Fruit fly (Drosophila melanogaster) whole organism, embryonic: Measurements from ENCODE around the gene CG42553.

Source experiments
- Adf1 ChIP-seq: fragments of 200-800 bp; sonication (Bioruptor generic); IDR thresholded peaks from 2 replicates; pipeline ENCODE4 v1.3.6; 2022; ENCODE audit warnings: missing biosample characterization, missing genetic modification characterization
- B-H2 ChIP-seq: fragments of 200-800 bp; sonication (Bioruptor generic); optimal IDR thresholded peaks from 2 replicates; lab custom pipeline; 2018; ENCODE audit warnings: missing biosample characterization, mild to moderate bottlenecking, missing genetic modification characterization
- BEAF-32 ChIP-seq: fragments of 200-800 bp; sonication (Bioruptor generic); optimal IDR thresholded peaks from 3 replicates; lab custom pipeline; 2017; ENCODE audit warnings: missing biosample characterization, missing genetic modification characterization, mild to moderate bottlenecking, moderate library complexity, missing genetic modification reagents
- Bteb2 ChIP-seq: fragments of 200-800 bp; sonication (Bioruptor generic); optimal IDR thresholded peaks from 2 replicates; lab custom pipeline; 2016; ENCODE audit warnings: missing biosample characterization, missing genetic modification characterization
- CG11093 ChIP-seq: fragments of 200-800 bp; sonication (Bioruptor generic); IDR thresholded peaks from 3 replicates; pipeline ENCODE4 v1.3.6; 2022; ENCODE audit warnings: missing biosample characterization, missing genetic modification characterization
- CG11456 ChIP-seq: fragments of 200-800 bp; sonication (Bioruptor generic); IDR thresholded peaks from 3 replicates; pipeline ENCODE4 v1.3.6; 2022; ENCODE audit warnings: missing biosample characterization, missing genetic modification characterization
- CG11560 ChIP-seq: fragments of 200-800 bp; sonication (Bioruptor generic); IDR thresholded peaks from 3 replicates; pipeline ENCODE4 v1.3.6; 2022; ENCODE audit warnings: missing biosample characterization, missing genetic modification characterization
- CG12071 ChIP-seq: fragments of 200-800 bp; sonication (Bioruptor generic); optimal IDR thresholded peaks from 3 replicates; lab custom pipeline; 2018; ENCODE audit warnings: missing biosample characterization, mild to moderate bottlenecking, missing genetic modification characterization
- CG12659 ChIP-seq: fragments of 200-800 bp; sonication (Bioruptor generic); optimal IDR thresholded peaks from 3 replicates; lab custom pipeline; 2017; ENCODE audit warnings: mild to moderate bottlenecking, missing biosample characterization, missing genetic modification reagents, missing genetic modification characterization
- CG12769 ChIP-seq: fragments of 200-800 bp; sonication (Bioruptor generic); optimal IDR thresholded peaks from 2 replicates; lab custom pipeline; 2019; ENCODE audit warnings: missing biosample characterization, mild to moderate bottlenecking, missing genetic modification characterization, moderate library complexity
- CG13296 ChIP-seq: fragments of 200-800 bp; sonication (Bioruptor generic); optimal IDR thresholded peaks from 3 replicates; lab custom pipeline; 2018; ENCODE audit warnings: missing biosample characterization, mild to moderate bottlenecking, missing genetic modification characterization
- CG13775 ChIP-seq: fragments of 200-800 bp; sonication (Bioruptor generic); optimal IDR thresholded peaks from 3 replicates; lab custom pipeline; 2017; ENCODE audit warnings: missing biosample characterization, mild to moderate bottlenecking, missing genetic modification characterization
- CG14710 ChIP-seq: fragments of 200-800 bp; sonication (Bioruptor generic); optimal IDR thresholded peaks from 3 replicates; lab custom pipeline; 2019; ENCODE audit warnings: missing biosample characterization, mild to moderate bottlenecking, missing genetic modification characterization, moderate library complexity
- CG15073 ChIP-seq: fragments of 200-800 bp; sonication (Bioruptor generic); optimal IDR thresholded peaks from 2 replicates; lab custom pipeline; 2016; ENCODE audit warnings: missing biosample characterization, missing genetic modification characterization
- CG2875 ChIP-seq: fragments of 200-800 bp; sonication (Bioruptor generic); optimal IDR thresholded peaks from 2 replicates; lab custom pipeline; 2017; ENCODE audit warnings: missing biosample characterization, mild to moderate bottlenecking, missing genetic modification characterization, missing genetic modification reagents
- CG31441 ChIP-seq: fragments of 200-800 bp; sonication (Bioruptor generic); IDR thresholded peaks from 2 replicates; pipeline ENCODE4 v1.3.6; 2022; ENCODE audit warnings: missing biosample characterization, missing genetic modification characterization
- CG32767 ChIP-seq: fragments of 200-800 bp; sonication (Bioruptor generic); IDR thresholded peaks from 2 replicates; pipeline ENCODE4 v1.3.6; 2022; ENCODE audit warnings: missing biosample characterization, missing genetic modification characterization
- CG33213 ChIP-seq: fragments of 200-800 bp; sonication (Bioruptor generic); optimal IDR thresholded peaks from 3 replicates; lab custom pipeline; 2016; ENCODE audit warnings: missing biosample characterization, missing genetic modification characterization
- CG34422 ChIP-seq: fragments of 200-800 bp; sonication (Bioruptor generic); IDR thresholded peaks from 3 replicates; pipeline ENCODE4 v1.3.6; 2022; ENCODE audit warnings: missing biosample characterization, missing genetic modification characterization
- CG3847 ChIP-seq: fragments of 200-800 bp; sonication (Bioruptor generic); IDR thresholded peaks from 2 replicates; pipeline ENCODE4 v1.3.6; 2022; ENCODE audit warnings: missing biosample characterization, missing genetic modification characterization
- CG4328 ChIP-seq: fragments of 200-800 bp; sonication (Bioruptor generic); optimal IDR thresholded peaks from 3 replicates; lab custom pipeline; 2017; ENCODE audit warnings: missing biosample characterization, missing genetic modification reagents, missing genetic modification characterization
- CG4360 ChIP-seq: fragments of 200-800 bp; sonication (Bioruptor generic); IDR thresholded peaks from 2 replicates; pipeline ENCODE4 v1.3.6; 2022; ENCODE audit warnings: missing biosample characterization, missing genetic modification characterization
- CG4820 ChIP-seq: fragments of 200-800 bp; sonication (Bioruptor generic); optimal IDR thresholded peaks from 3 replicates; lab custom pipeline; 2016; ENCODE audit warnings: missing biosample characterization, missing genetic modification characterization
- CG4854 ChIP-seq: fragments of 200-800 bp; sonication (Bioruptor generic); optimal IDR thresholded peaks from 2 replicates; lab custom pipeline; 2016; ENCODE audit warnings: missing biosample characterization, missing genetic modification characterization, inconsistent platforms
- CG6175 ChIP-seq: fragments of 200-800 bp; sonication (Bioruptor generic); IDR thresholded peaks from 3 replicates; pipeline ENCODE4 v1.3.6; 2022; ENCODE audit warnings: missing biosample characterization, missing genetic modification characterization
- CG8089 ChIP-seq: fragments of 200-800 bp; sonication (Bioruptor generic); optimal IDR thresholded peaks from 3 replicates; lab custom pipeline; 2016; ENCODE audit warnings: missing biosample characterization, missing genetic modification characterization
- CG9876 ChIP-seq: fragments of 200-800 bp; sonication (Bioruptor generic); optimal IDR thresholded peaks from 2 replicates; lab custom pipeline; 2016; ENCODE audit warnings: missing biosample characterization, missing genetic modification characterization
- Elba2 ChIP-seq: fragments of 200-800 bp; sonication (Bioruptor generic); optimal IDR thresholded peaks from 3 replicates; lab custom pipeline; 2016; ENCODE audit warnings: missing biosample characterization, missing genetic modification characterization
- H15 ChIP-seq: fragments of 200-800 bp; sonication (Bioruptor generic); IDR thresholded peaks from 3 replicates; pipeline ENCODE4 v1.3.6; 2022; ENCODE audit warnings: missing biosample characterization, missing genetic modification characterization
- HHEX ChIP-seq: fragments of 200-800 bp; sonication (Bioruptor generic); optimal IDR thresholded peaks from 3 replicates; lab custom pipeline; 2017; ENCODE audit warnings: missing biosample characterization, mild to moderate bottlenecking, missing genetic modification characterization, missing genetic modification reagents
- HLH54F ChIP-seq: fragments of 200-800 bp; sonication (Bioruptor generic); optimal IDR thresholded peaks from 3 replicates; lab custom pipeline; 2016; ENCODE audit warnings: missing biosample characterization, missing genetic modification characterization
- Hand ChIP-seq: fragments of 200-800 bp; sonication (Bioruptor generic); optimal IDR thresholded peaks from 2 replicates; lab custom pipeline; 2017; ENCODE audit warnings: mild to moderate bottlenecking, missing biosample characterization, missing genetic modification reagents, missing genetic modification characterization
- HmgD ChIP-seq: fragments of 200-800 bp; sonication (Bioruptor generic); optimal IDR thresholded peaks from 3 replicates; lab custom pipeline; 2016; ENCODE audit warnings: missing biosample characterization, missing genetic modification characterization
- MESR4 ChIP-seq: fragments of 200-800 bp; sonication (Bioruptor generic); optimal IDR thresholded peaks from 2 replicates; lab custom pipeline; 2018; ENCODE audit warnings: missing biosample characterization, mild to moderate bottlenecking, missing genetic modification characterization, moderate library complexity
- Rx ChIP-seq: fragments of 200-800 bp; sonication (Bioruptor generic); IDR thresholded peaks from 2 replicates; pipeline ENCODE4 v1.3.6; 2022; ENCODE audit warnings: missing biosample characterization, missing genetic modification characterization
- Sox100B ChIP-seq: fragments of 200-800 bp; sonication (Bioruptor generic); optimal IDR thresholded peaks from 3 replicates; lab custom pipeline; 2018; ENCODE audit warnings: missing biosample characterization, mild to moderate bottlenecking, missing genetic modification characterization
- ara ChIP-seq: fragments of 200-800 bp; sonication (Bioruptor generic); IDR thresholded peaks from 2 replicates; pipeline ENCODE4 v1.3.6; 2022; ENCODE audit warnings: missing biosample characterization, missing genetic modification characterization
- croc ChIP-seq: fragments of 200-800 bp; sonication (Bioruptor generic); conservative IDR thresholded peaks from 3 replicates; pipeline ENCODE4 v1.3.6; 2022; ENCODE audit warnings: missing biosample characterization, missing genetic modification characterization
- da ChIP-seq: fragments of 200-800 bp; sonication (Bioruptor generic); optimal IDR thresholded peaks from 2 replicates; lab custom pipeline; 2016; ENCODE audit warnings: missing biosample characterization, missing genetic modification characterization
- danr ChIP-seq: fragments of 200-800 bp; sonication (Bioruptor generic); IDR thresholded peaks from 2 replicates; pipeline ENCODE4 v1.3.6; 2022; ENCODE audit warnings: missing biosample characterization, missing genetic modification characterization
- dpn ChIP-seq, 2 experiments: fragments of 200-800 bp; sonication (Bioruptor generic); optimal IDR thresholded peaks; 3 replicates each; lab custom pipeline; 2016; ENCODE audit warnings: missing biosample characterization in 2 of 2, missing genetic modification characterization in 2 of 2
- esg ChIP-seq: fragments of 200-800 bp; sonication (Bioruptor generic); conservative IDR thresholded peaks from 2 replicates; pipeline ENCODE4 v1.3.6; 2022; ENCODE audit warnings: missing biosample characterization, missing genetic modification characterization
- grau ChIP-seq: fragments of 200-800 bp; optimal IDR thresholded peaks from 3 replicates; lab custom pipeline; 2019; ENCODE audit warnings: missing biosample characterization, mild to moderate bottlenecking, missing genetic modification characterization, moderate library complexity
- h ChIP-seq: fragments of >200 bp; optimal IDR thresholded peaks from 2 replicates; lab custom pipeline; 2017
- hbn ChIP-seq: fragments of 200-800 bp; sonication (Bioruptor generic); IDR thresholded peaks from 2 replicates; pipeline ENCODE4 v1.3.6; 2022; ENCODE audit warnings: missing biosample characterization, missing genetic modification characterization; ENCODE audit not compliant: partially characterized antibody
- lab ChIP-seq: fragments of 200-800 bp; sonication (Bioruptor generic); optimal IDR thresholded peaks from 3 replicates; lab custom pipeline; 2017; ENCODE audit warnings: missing biosample characterization, missing genetic modification characterization, mild to moderate bottlenecking, moderate library complexity, missing genetic modification reagents
- lmd ChIP-seq: fragments of 200-800 bp; sonication (Bioruptor generic); IDR thresholded peaks from 2 replicates; pipeline ENCODE4 v1.3.6; 2022; ENCODE audit warnings: missing biosample characterization, missing genetic modification characterization
- maf-S ChIP-seq: fragments of 200-800 bp; sonication (Bioruptor generic); optimal IDR thresholded peaks from 2 replicates; lab custom pipeline; 2016; ENCODE audit warnings: missing biosample characterization, missing genetic modification characterization
- pb ChIP-seq: fragments of 200-800 bp; sonication (Bioruptor generic); optimal IDR thresholded peaks from 3 replicates; lab custom pipeline; 2016; ENCODE audit warnings: missing biosample characterization, missing genetic modification characterization
- usp ChIP-seq: fragments of >200 bp; optimal IDR thresholded peaks from 2 replicates; lab custom pipeline; 2017; ENCODE audit warnings: missing biosample characterization, missing genetic modification characterization
- vvl ChIP-seq: fragments of 200-800 bp; sonication (Bioruptor generic); IDR thresholded peaks from 2 replicates; pipeline ENCODE4 v1.3.6; 2022; ENCODE audit warnings: missing biosample characterization, missing genetic modification characterization

Gene CG42553

DNA sequence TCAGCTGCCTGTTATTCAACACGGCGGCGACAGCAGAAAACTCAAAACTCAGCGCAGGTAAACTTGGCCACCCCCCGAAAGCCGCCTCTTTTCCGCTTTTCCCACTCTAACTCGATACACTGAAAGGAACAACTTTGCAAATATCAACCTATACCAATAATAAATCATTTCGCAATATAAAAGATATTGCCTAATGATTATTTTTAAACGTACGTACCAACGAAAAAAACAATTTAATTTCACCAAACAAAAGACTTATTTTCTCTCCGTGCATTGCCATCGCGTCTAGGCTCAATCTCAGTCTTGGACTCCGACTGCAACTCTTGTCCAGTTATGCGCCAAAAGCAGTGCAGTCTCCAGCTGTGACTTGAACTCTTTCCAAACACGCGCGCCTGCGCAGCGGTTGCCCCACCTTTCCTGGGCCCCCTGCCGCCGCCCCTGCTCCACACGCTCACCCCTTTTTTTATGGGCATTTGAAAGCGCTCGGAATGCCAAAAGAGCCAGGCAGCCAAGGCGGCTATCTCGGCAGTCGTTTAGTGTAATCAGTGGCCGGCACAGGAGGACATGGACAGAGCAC is 28.2 kb upstream of the CG42553 start:
- TF ChIP-seq CG12659 (GFP tag; lab: Kevin White, UChicago) = peak; percentile 35
- TF ChIP-seq CG4854 (GFP tag; lab: Kevin White, UChicago) = no peak
- no peak for TF ChIP-seq da (GFP tag; lab: Kevin White, UChicago)
- TF ChIP-seq HLH54F (GFP tag; lab: Kevin White, UChicago) = no peak
- peak; percentile 53 for TF ChIP-seq pb (GFP tag; lab: Kevin White, UChicago)
- no peak for TF ChIP-seq CG32767 (GFP tag; lab: Robert Waterston, UW)
- no peak for TF ChIP-seq B-H2 (GFP tag; lab: Kevin White, UChicago)
- peak; percentile 69 for TF ChIP-seq lmd (GFP tag; lab: Robert Waterston, UW)
- TF ChIP-seq CG14710 = peak; percentile 66
- peak; percentile 48 for TF ChIP-seq grau
- peak; percentile 32 for TF ChIP-seq CG12071 (GFP tag; lab: Kevin White, UChicago)
- TF ChIP-seq esg (GFP tag; lab: Robert Waterston, UW) = peak; percentile 36; the same call in 1 of the 2 replicates
- no peak for TF ChIP-seq Bteb2
- TF ChIP-seq Rx (GFP tag; lab: Robert Waterston, UW) = peak; percentile 32; the same call in 1 of the 2 replicates
- peak; percentile 32; the same call in 1 of the 3 replicates for TF ChIP-seq croc
- TF ChIP-seq BEAF-32 (GFP tag; lab: Kevin White, UChicago) = no peak
- peak; percentile 54 for TF ChIP-seq HHEX (GFP tag; lab: Kevin White, UChicago)
- TF ChIP-seq CG4360 = 0 out of 2 replicates have a peak, but pooled peaks have one; percentile 41
- TF ChIP-seq CG9876 = no peak
- TF ChIP-seq usp (GFP tag; lab: Kevin White, UChicago) = no peak
- TF ChIP-seq Hand (GFP tag; lab: Kevin White, UChicago) = no peak
- TF ChIP-seq CG4328 (GFP tag; lab: Kevin White, UChicago) = no peak
- TF ChIP-seq CG13775 (GFP tag; lab: Kevin White, UChicago) = peak; percentile 48
- TF ChIP-seq lab = peak; percentile 65
- TF ChIP-seq Adf1 (GFP tag; lab: Robert Waterston, UW) = no peak
- TF ChIP-seq dpn (GFP tag; optimal IDR thresholded peaks at IDR 0.05; lab: Kevin White, UChicago) = peak; percentile 44 to 53
- TF ChIP-seq CG6175 (GFP tag; lab: Robert Waterston, UW) = no peak
- TF ChIP-seq danr = peak; percentile 19; the same call in 1 of the 2 replicates
- TF ChIP-seq CG31441 (GFP tag; lab: Robert Waterston, UW) = peak; percentile 68
- TF ChIP-seq H15 (GFP tag; lab: Robert Waterston, UW) = peak; percentile 51; the same call in 1 of the 3 replicates
- TF ChIP-seq CG4820 (GFP tag; lab: Kevin White, UChicago) = peak; percentile 68
- TF ChIP-seq CG34422 = peak; percentile 72; the same call in 2 of the 3 replicates
- peak; percentile 65 for TF ChIP-seq Sox100B (GFP tag; lab: Kevin White, UChicago)
- no peak for TF ChIP-seq CG3847 (GFP tag; lab: Robert Waterston, UW)
- no peak for TF ChIP-seq HmgD (GFP tag; lab: Kevin White, UChicago)
- no peak for TF ChIP-seq CG15073
- no peak for TF ChIP-seq CG12769
- no peak for TF ChIP-seq hbn (GFP tag; lab: Robert Waterston, UW)
- peak; percentile 87 for TF ChIP-seq vvl (GFP tag; lab: Robert Waterston, UW)
- peak; percentile 9 for TF ChIP-seq CG33213
- no peak for TF ChIP-seq h (lab: Kevin White, UChicago)
- no peak for TF ChIP-seq Elba2 (GFP tag; lab: Kevin White, UChicago)
- no peak for TF ChIP-seq CG13296
- no peak for TF ChIP-seq CG11456 (GFP tag; lab: Robert Waterston, UW)
- peak; percentile 83 for TF ChIP-seq ara
- TF ChIP-seq CG2875 (GFP tag; lab: Kevin White, UChicago) = peak; percentile 45
- TF ChIP-seq maf-S (GFP tag; lab: Kevin White, UChicago) = no peak
- no peak for TF ChIP-seq CG11560
- TF ChIP-seq CG8089 (GFP tag; lab: Kevin White, UChicago) = peak; percentile 49
- no peak for TF ChIP-seq CG11093 (GFP tag; lab: Robert Waterston, UW)
- TF ChIP-seq MESR4 (GFP tag; lab: Kevin White, UChicago) = no peak
